Fruit fly (Drosophila melanogaster): ENCODE data around the gene CG14624.

Gene CG14624

dm6 chrX:1256742-1257441 is 50.4 kb downstream of the CG14624 start (continued):
- TF ChIP-seq NFAT (GFP tag; IDR thresholded peaks at IDR 0.05) = no peak
- TF ChIP-seq CG1832 (GFP tag; optimal IDR thresholded peaks at IDR 0.05) = no peak
- TF ChIP-seq wdn (GFP tag; IDR thresholded peaks at IDR 0.05) = no peak
- TF ChIP-seq Hand (GFP tag; optimal IDR thresholded peaks at IDR 0.05) = no peak
- TF ChIP-seq Sox100B (GFP tag; optimal IDR thresholded peaks at IDR 0.05) = no peak
- TF ChIP-seq sd (tag; optimal IDR thresholded peaks at IDR 0.05) = peak; percentile 95
- no peak for TF ChIP-seq ewg (GFP tag; optimal IDR thresholded peaks at IDR 0.05)
- no peak for TF ChIP-seq CG13287 (GFP tag; IDR thresholded peaks at IDR 0.05; ENCODE audit: partially characterized antibody)
- no peak for TF ChIP-seq Abd-B (GFP tag; optimal IDR thresholded peaks at IDR 0.05)
- TF ChIP-seq CG10267 (tag; optimal IDR thresholded peaks at IDR 0.05) = no peak
- TF ChIP-seq CG5180 (GFP tag; optimal IDR thresholded peaks at IDR 0.05) = no peak
- no peak for TF ChIP-seq ranshi (GFP tag; IDR thresholded peaks at IDR 0.05)
- TF ChIP-seq luna (GFP tag; optimal IDR thresholded peaks at IDR 0.05) = no peak
- no peak for TF ChIP-seq CG12155 (GFP tag; optimal IDR thresholded peaks at IDR 0.05)
- 0 out of 2 replicates have a peak, but pooled peaks have one; percentile 9 for TF ChIP-seq Lim3 (GFP tag; IDR thresholded peaks at IDR 0.05)
- TF ChIP-seq CG2875 (GFP tag; optimal IDR thresholded peaks at IDR 0.05) = no peak
- no peak for TF ChIP-seq B-H2 (GFP tag; optimal IDR thresholded peaks at IDR 0.05)
- no peak for TF ChIP-seq Rfx (GFP tag; IDR thresholded peaks at IDR 0.05)
- no peak for TF ChIP-seq Aef1 (GFP tag; IDR thresholded peaks at IDR 0.05)
- TF ChIP-seq Doc2 (GFP tag; IDR thresholded peaks at IDR 0.05) = no peak
- no peak for TF ChIP-seq CG4282 (GFP tag; optimal IDR thresholded peaks at IDR 0.05)
- no peak for TF ChIP-seq sr (GFP tag; IDR thresholded peaks at IDR 0.05)
- no peak for TF ChIP-seq gro (GFP tag; optimal IDR thresholded peaks at IDR 0.05)
- no peak for TF ChIP-seq CG8359 (GFP tag; optimal IDR thresholded peaks at IDR 0.05; ENCODE audit: borderline replicate concordance)
- no peak for TF ChIP-seq cad (GFP tag; optimal IDR thresholded peaks at IDR 0.05)
- TF ChIP-seq CG7786 (GFP tag; optimal IDR thresholded peaks at IDR 0.05) = no peak
- TF ChIP-seq CG2889 (GFP tag; IDR thresholded peaks at IDR 0.05) = no peak
- TF ChIP-seq knrl (GFP tag; IDR thresholded peaks at IDR 0.05; ENCODE audit: partially characterized antibody) = no peak
- TF ChIP-seq Rx (GFP tag; IDR thresholded peaks at IDR 0.05) = no peak
- no peak for TF ChIP-seq CG14050 (GFP tag; IDR thresholded peaks at IDR 0.05)
- no peak for TF ChIP-seq CG1024 (GFP tag; IDR thresholded peaks at IDR 0.05)
- TF ChIP-seq wor (GFP tag; IDR thresholded peaks at IDR 0.05) = no peak
- TF ChIP-seq CG11560 (tag; IDR thresholded peaks at IDR 0.05) = no peak
- TF ChIP-seq CG6854 (GFP tag; optimal IDR thresholded peaks at IDR 0.05) = no peak
- no peak for TF ChIP-seq Jarid2 (GFP tag; optimal IDR thresholded peaks at IDR 0.05)
- no peak for TF ChIP-seq CG1792 (GFP tag; optimal IDR thresholded peaks at IDR 0.05)
- peak; percentile 57 for TF ChIP-seq grn (GFP tag; optimal IDR thresholded peaks at IDR 0.05)
- no peak for TF ChIP-seq CG7987 (GFP tag; optimal IDR thresholded peaks at IDR 0.05)
- TF ChIP-seq Bgb (GFP tag; IDR thresholded peaks at IDR 0.05; ENCODE audit: partially characterized antibody) = no peak
- TF ChIP-seq abd-A (tag; optimal IDR thresholded peaks at IDR 0.05) = no peak
- no peak for TF ChIP-seq Camta (GFP tag; optimal IDR thresholded peaks at IDR 0.05)
- no peak for TF ChIP-seq trh (GFP tag; optimal IDR thresholded peaks at IDR 0.05)
- no peak for TF ChIP-seq ac (GFP tag; optimal IDR thresholded peaks at IDR 0.05)
- TF ChIP-seq Ptx1 (GFP tag; IDR thresholded peaks at IDR 0.05) = no peak
- TF ChIP-seq Hsf (GFP tag; optimal IDR thresholded peaks at IDR 0.05) = no peak
- no peak for TF ChIP-seq fd64A (GFP tag; optimal IDR thresholded peaks at IDR 0.05)
- peak; percentile 19 for TF ChIP-seq D19B (GFP tag; optimal IDR thresholded peaks at IDR 0.05)
- no peak for TF ChIP-seq Gsc (GFP tag; IDR thresholded peaks at IDR 0.05)
- TF ChIP-seq pb (GFP tag; optimal IDR thresholded peaks at IDR 0.05) = no peak
- no peak for TF ChIP-seq ci (GFP tag; IDR thresholded peaks at IDR 0.05)
- no peak for TF ChIP-seq emc (GFP tag; optimal IDR thresholded peaks at IDR 0.05)
